Worm (Caenorhabditis elegans) whole organism, L3 larva: ENCODE measurements around the gene srm-1.

Source experiments
- elt-1 ChIP-seq: fragments of 150-350 bp; optimal IDR thresholded peaks from 2 replicates; lab custom pipeline; 2014; ENCODE audit warnings: missing biosample characterization, missing genetic modification characterization
- fkh-10 ChIP-seq: sonication (generic microtip); optimal IDR thresholded peaks from 2 replicates; lab custom pipeline; 2017; ENCODE audit warnings: missing biosample characterization, missing genetic modification reagents, missing genetic modification characterization
- hmg-11 ChIP-seq: sonication (generic microtip); optimal IDR thresholded peaks from 2 replicates; lab custom pipeline; 2016; ENCODE audit warnings: missing genetic modification characterization, missing compliant biosample characterization
- nfya-1 ChIP-seq: sonication (generic microtip); optimal IDR thresholded peaks from 2 replicates; lab custom pipeline; 2017; ENCODE audit warnings: missing genetic modification characterization, mild to moderate bottlenecking, missing compliant biosample characterization, antibody characterized with exemption, moderate library complexity; ENCODE audit not compliant: insufficient read depth
- sea-2 ChIP-seq: fragments of 150-350 bp; sonication (generic microtip); optimal IDR thresholded peaks from 4 replicates; lab custom pipeline; 2014; ENCODE audit warnings: missing biosample characterization, missing genetic modification reagents, missing genetic modification characterization
- snpc-4 ChIP-seq: fragments of 150-350 bp; optimal IDR thresholded peaks from 2 replicates; lab custom pipeline; 2014; ENCODE audit warnings: missing biosample characterization, missing genetic modification characterization
- unc-39 ChIP-seq: sonication (generic microtip); optimal IDR thresholded peaks from 4 replicates; lab custom pipeline; 2017; ENCODE audit warnings: missing biosample characterization, missing genetic modification characterization

ce11 chrIV:5031346-5031745 is 19.0 kb downstream of the srm-1 start:
- TF ChIP-seq nfya-1 (no peak), elt-1 (tag; lab: Kevin White, UChicago) (no peak), unc-39 (no peak), hmg-11 (tag; lab: Kevin White, UChicago) (no peak), snpc-4 (tag; lab: Kevin White, UChicago) (no peak), fkh-10 (no peak), sea-2 (GFP tag; lab: Kevin White, UChicago) (no peak)
